Fruit fly (Drosophila melanogaster): ENCODE measurements around the gene wat.
A peak's percentile ranks its signal among the peaks of the same experiment; 100 is the strongest.

The wat gene

dm6 chr3R:29054047-29054446 lies 33.8 kb upstream of the wat start, which contains the start of gene CG11843:
Gene CG11843, plus strand, starts transcription at chr3R:29054347.
- no peak for TF ChIP-seq h (optimal IDR thresholded peaks at IDR 0.05)
- no peak for TF ChIP-seq Sin3A (optimal IDR thresholded peaks at IDR 0.05)
- no peak for TF ChIP-seq Myc (optimal IDR thresholded peaks at IDR 0.05)
- no peak for TF ChIP-seq insv (optimal IDR thresholded peaks at IDR 0.05)
- no peak for TF ChIP-seq ttk (optimal IDR thresholded peaks at IDR 0.05)
- no peak for TF ChIP-seq psq (optimal IDR thresholded peaks at IDR 0.05)

dm6 chr3R:29052380-29052779 lies 32.2 kb upstream of the wat start, which contains the start of gene CG11842:
Gene CG11842, plus strand, starts transcription at chr3R:29052680.
- no peak for TF ChIP-seq ttk (optimal IDR thresholded peaks at IDR 0.05)
- no peak for TF ChIP-seq Myc (optimal IDR thresholded peaks at IDR 0.05)
- TF ChIP-seq psq (optimal IDR thresholded peaks at IDR 0.05): no peak
- TF ChIP-seq Sin3A (optimal IDR thresholded peaks at IDR 0.05): no peak
- no peak for TF ChIP-seq insv (optimal IDR thresholded peaks at IDR 0.05)
- no peak for TF ChIP-seq h (optimal IDR thresholded peaks at IDR 0.05)

DNA sequence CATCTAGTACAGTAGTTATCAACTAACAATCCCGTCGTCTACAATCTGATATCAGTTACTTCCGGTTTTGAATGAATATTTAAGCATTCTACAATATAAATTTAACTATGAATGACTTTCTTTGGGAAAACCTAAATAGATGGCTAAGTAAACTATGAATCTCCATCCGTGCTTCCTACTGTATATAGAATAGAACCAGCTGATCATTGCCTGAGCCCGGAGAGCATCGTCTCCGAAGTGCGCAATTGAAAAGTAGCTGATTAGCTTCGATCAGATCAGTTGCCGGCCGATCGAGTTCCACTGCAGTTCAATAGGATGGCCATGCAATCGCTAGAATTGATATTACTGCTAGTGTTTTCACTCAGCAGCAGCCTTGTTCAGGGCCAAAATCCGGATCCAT lies 30.6 kb upstream of the wat start, which contains the start of gene CG11841:
TSS of gene CG11841 (plus strand) at position 301 of the 400 bp plus-strand sequence.
- TF ChIP-seq ttk (optimal IDR thresholded peaks at IDR 0.05) (no peak), Myc (optimal IDR thresholded peaks at IDR 0.05) (no peak), insv (optimal IDR thresholded peaks at IDR 0.05) (no peak), psq (optimal IDR thresholded peaks at IDR 0.05) (no peak), h (optimal IDR thresholded peaks at IDR 0.05) (no peak), Sin3A (optimal IDR thresholded peaks at IDR 0.05) (no peak)

DNA sequence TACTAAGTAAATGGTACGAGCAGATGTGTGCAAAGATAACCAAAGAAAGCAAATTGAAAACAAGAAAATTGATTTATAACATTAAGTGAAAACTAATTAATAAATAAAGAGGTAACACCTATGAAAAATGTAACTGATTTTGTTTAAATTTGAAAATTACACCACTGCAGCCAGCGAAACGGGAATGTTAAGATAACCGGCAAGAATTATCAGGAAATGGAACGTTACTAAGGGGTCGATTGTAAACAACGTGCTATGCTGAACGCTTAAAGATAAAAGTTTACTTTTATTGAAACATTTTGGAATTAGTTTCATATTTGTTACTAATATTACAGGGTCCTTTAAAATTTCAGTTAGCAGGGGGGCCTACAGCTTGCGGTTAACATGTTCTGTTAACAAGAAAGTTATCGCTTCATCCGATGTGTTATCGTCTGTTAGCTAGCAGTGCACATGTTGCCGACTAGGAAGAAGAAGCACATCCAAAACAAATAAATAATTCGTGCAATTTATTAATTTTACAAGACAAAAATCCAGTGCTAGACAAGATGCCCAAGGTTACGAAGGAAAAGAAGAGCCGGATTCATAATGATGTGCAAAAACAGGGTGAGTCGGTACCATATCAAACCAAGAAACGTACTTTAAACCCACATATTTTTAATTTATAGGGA lies 29.0 kb upstream of the wat start, which contains the start of gene CG11837:
TSS of gene CG11837 (plus strand) at position 439 of the 668 bp plus-strand sequence.
- TF ChIP-seq psq (optimal IDR thresholded peaks at IDR 0.05): no peak
- no peak for TF ChIP-seq h (optimal IDR thresholded peaks at IDR 0.05)

DNA sequence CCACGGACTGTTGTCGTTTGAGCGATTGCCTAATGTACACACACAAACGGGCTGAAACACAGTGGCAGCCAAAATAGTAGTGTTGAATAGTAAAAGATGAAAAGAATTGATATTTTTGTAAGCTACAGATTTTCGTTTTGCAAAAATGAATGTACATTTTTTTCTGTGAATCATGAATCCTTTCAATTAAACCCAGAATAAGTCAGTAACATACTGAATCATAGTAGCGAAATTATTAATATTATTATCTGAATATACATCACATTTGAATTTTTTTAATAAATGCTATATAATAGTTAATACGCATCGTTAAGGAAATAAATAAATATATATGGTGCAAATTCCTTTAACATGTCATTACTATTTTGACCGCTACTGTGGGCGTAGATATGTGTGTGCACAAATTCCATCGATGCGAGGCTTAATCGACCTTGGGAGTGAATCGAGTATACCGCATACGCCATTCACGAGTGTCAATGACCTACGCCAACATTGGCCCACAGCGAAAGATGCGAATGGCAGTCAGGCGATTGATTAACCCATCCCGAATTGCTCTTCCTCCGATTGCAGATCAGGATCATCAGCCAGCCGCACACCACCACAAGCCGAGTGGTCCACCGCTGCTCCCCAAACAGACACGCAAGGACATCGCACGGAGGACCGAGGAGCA lies 20.5 kb upstream of the wat start:
- TF ChIP-seq ttk (optimal IDR thresholded peaks at IDR 0.05) (no peak), psq (optimal IDR thresholded peaks at IDR 0.05) (no peak), Myc (optimal IDR thresholded peaks at IDR 0.05) (no peak), h (optimal IDR thresholded peaks at IDR 0.05) (no peak), Sin3A (optimal IDR thresholded peaks at IDR 0.05) (no peak), insv (optimal IDR thresholded peaks at IDR 0.05) (no peak)

dm6 chr3R:29039704-29040430 lies 19.7 kb upstream of the wat start:
- TF ChIP-seq insv (optimal IDR thresholded peaks at IDR 0.05) (no peak), h (optimal IDR thresholded peaks at IDR 0.05) (no peak), Sin3A (optimal IDR thresholded peaks at IDR 0.05) (no peak)

dm6 chr3R:29038960-29039581 lies 18.9 kb upstream of the wat start, which contains the start of the genes Slu7 and Pkc98E:
Gene Slu7, minus strand, starts transcription at chr3R:29039071.
Gene Pkc98E, plus strand, starts transcription at chr3R:29039156.
- TF ChIP-seq insv (optimal IDR thresholded peaks at IDR 0.05) (peak; percentile 69), Myc (optimal IDR thresholded peaks at IDR 0.05) (no peak)

dm6 chr3R:29033909-29034629 lies 13.9 kb upstream of the wat start, which contains the start of the genes beta4GalNAcTB and Cpsf100:
Gene beta4GalNAcTB, minus strand, starts transcription at chr3R:29034008.
Gene Cpsf100, plus strand, starts transcription at chr3R:29034573.
- TF ChIP-seq h (optimal IDR thresholded peaks at IDR 0.05): no peak
- TF ChIP-seq Myc (optimal IDR thresholded peaks at IDR 0.05): no peak
- TF ChIP-seq psq (optimal IDR thresholded peaks at IDR 0.05): no peak

DNA sequence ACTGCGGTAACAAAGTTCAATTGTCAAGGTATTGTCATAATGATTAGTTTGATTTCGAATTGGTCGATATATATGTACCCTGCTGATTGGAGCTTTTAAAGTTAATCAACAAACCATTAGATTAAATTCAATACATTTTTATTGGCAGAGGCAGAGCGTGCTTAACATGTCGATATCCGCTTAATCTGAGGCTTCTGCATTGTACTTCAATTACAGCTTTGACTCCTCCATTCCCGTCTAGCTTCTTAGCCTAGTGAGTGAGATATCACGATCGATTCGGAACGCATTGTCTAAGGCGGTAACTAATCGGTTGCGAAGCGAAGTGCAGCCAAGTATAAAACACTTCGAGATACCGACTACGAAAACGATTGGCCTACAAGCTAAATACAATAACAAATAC lies 12.3 kb upstream of the wat start, which contains the start of gene Ssl2:
TSS of gene Ssl2 (minus strand) at position 101 of the 400 bp plus-strand sequence.
- TF ChIP-seq ttk (optimal IDR thresholded peaks at IDR 0.05) (no peak), h (optimal IDR thresholded peaks at IDR 0.05) (no peak), psq (optimal IDR thresholded peaks at IDR 0.05) (no peak), Myc (optimal IDR thresholded peaks at IDR 0.05) (no peak), Sin3A (optimal IDR thresholded peaks at IDR 0.05) (no peak), insv (optimal IDR thresholded peaks at IDR 0.05) (no peak)

DNA sequence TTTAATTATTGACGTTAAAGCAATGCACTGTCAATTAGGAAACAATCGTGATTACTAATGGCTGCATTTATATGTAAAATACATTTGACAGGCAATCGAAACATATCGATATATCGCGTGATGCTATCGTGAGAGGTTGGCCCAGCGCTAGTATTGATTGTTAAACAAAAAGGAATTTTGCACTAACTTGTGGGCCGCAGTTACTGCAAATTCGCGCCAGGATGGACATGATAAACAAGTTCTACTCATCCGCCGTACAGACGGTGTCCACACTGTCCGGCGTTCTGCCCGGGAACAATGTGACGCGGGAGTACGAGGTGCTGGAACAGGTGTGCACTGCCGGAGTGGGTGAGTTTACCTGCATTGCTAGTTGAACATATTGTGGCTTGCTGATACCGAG lies 6.9 kb upstream of the wat start, which contains the start of the genes eIF4E6 and CG1951:
TSS of gene eIF4E6 (minus strand) at position 53 of the 400 bp plus-strand sequence.
TSS of gene CG1951 (plus strand) at position 115 of the 400 bp plus-strand sequence.
- no peak for TF ChIP-seq Myc (optimal IDR thresholded peaks at IDR 0.05)
- TF ChIP-seq Sin3A (optimal IDR thresholded peaks at IDR 0.05): no peak
- no peak for TF ChIP-seq psq (optimal IDR thresholded peaks at IDR 0.05)

DNA sequence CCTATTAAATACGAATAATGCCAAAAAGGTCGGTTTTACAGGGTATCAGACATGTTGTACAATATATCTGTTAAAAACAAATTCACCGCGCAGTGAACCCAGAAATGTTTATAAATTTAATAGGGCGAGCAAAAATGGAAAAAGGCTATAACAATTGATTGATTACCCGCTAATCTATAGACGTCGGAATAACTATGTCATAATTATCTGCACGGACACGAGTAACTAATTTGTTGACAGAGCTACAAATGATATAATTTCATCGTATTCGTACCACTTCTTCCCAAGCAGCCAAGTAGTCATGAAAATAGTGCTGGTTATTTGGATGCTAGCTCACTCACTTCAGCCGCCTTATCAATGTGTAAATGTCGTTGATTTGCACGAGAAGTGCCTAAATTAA lies 4.5 kb upstream of the wat start, which contains the start of gene CG14518:
TSS of gene CG14518 (plus strand) at position 301 of the 400 bp plus-strand sequence.
- no peak for TF ChIP-seq Sin3A (optimal IDR thresholded peaks at IDR 0.05)
- TF ChIP-seq psq (optimal IDR thresholded peaks at IDR 0.05): no peak
- no peak for TF ChIP-seq h (optimal IDR thresholded peaks at IDR 0.05)
- TF ChIP-seq Myc (optimal IDR thresholded peaks at IDR 0.05): no peak
- TF ChIP-seq ttk (optimal IDR thresholded peaks at IDR 0.05): no peak
- TF ChIP-seq insv (optimal IDR thresholded peaks at IDR 0.05): no peak
